Worm (Caenorhabditis elegans) whole organism, young adult: Measurements from ENCODE around the gene Y56A3A.16.

Experiments used
- B0019.2 ChIP-seq: fragments of 200-800 bp; sonication (Bioruptor generic); conservative IDR thresholded peaks from 2 replicates; pipeline ENCODE4 v1.3.6; 2022; ENCODE audit warnings: missing genetic modification reagents, missing genetic modification characterization, missing compliant biosample characterization
- B0035.1 ChIP-seq: sonication (generic microtip); optimal IDR thresholded peaks from 2 replicates; lab custom pipeline; 2016; ENCODE audit warnings: missing genetic modification characterization, mild to moderate bottlenecking, missing compliant biosample characterization, missing genotype, missing genetic modification reagents
- F22D6.2 ChIP-seq: sonication (generic microtip); optimal IDR thresholded peaks from 2 replicates; lab custom pipeline; 2016; ENCODE audit warnings: mild to moderate bottlenecking, missing genetic modification characterization, missing compliant biosample characterization
- F37B4.10 ChIP-seq: fragments of 200-800 bp; sonication (Bioruptor generic); IDR thresholded peaks from 2 replicates; pipeline ENCODE4 v1.3.6; 2022; ENCODE audit warnings: missing genetic modification characterization, missing compliant biosample characterization
- F52B5.7 ChIP-seq: sonication (generic microtip); optimal IDR thresholded peaks from 2 replicates; lab custom pipeline; 2016; ENCODE audit warnings: mild to moderate bottlenecking, missing genetic modification characterization, missing compliant biosample characterization
- F55B11.4 ChIP-seq: sonication (generic microtip); optimal IDR thresholded peaks from 2 replicates; lab custom pipeline; 2016; ENCODE audit warnings: missing compliant biosample characterization, missing genetic modification characterization, borderline replicate concordance; ENCODE audit not compliant: insufficient read depth
- T07F8.4 ChIP-seq: sonication (generic microtip); optimal IDR thresholded peaks from 2 replicates; lab custom pipeline; 2016; ENCODE audit warnings: mild to moderate bottlenecking, missing genetic modification characterization, moderate library complexity, missing compliant biosample characterization
- Y79H2A.3 ChIP-seq: fragments of 200-800 bp; sonication (Bioruptor generic); conservative IDR thresholded peaks from 2 replicates; pipeline ENCODE4 v1.3.6; 2022; ENCODE audit warnings: missing genetic modification reagents, missing genetic modification characterization, missing compliant biosample characterization
- Y95B8A.8 ChIP-seq: fragments of 200-800 bp; sonication (Bioruptor generic); IDR thresholded peaks from 2 replicates; pipeline ENCODE4 v1.3.6; 2022; ENCODE audit warnings: missing genetic modification reagents, missing genetic modification characterization, missing compliant biosample characterization
- ZK185.1 ChIP-seq: sonication (generic microtip); optimal IDR thresholded peaks from 2 replicates; lab custom pipeline; 2016; ENCODE audit warnings: mild to moderate bottlenecking, missing genetic modification characterization, missing compliant biosample characterization; ENCODE audit not compliant: poor library complexity, severe bottlenecking
- aptf-2 ChIP-seq: fragments of 200-800 bp; sonication (Bioruptor generic); conservative IDR thresholded peaks from 2 replicates; pipeline ENCODE4 v1.3.6; 2022; ENCODE audit warnings: missing genetic modification reagents, missing genetic modification characterization, missing compliant biosample characterization
- aptf-3 ChIP-seq: fragments of 200-800 bp; sonication (Bioruptor generic); IDR thresholded peaks from 2 replicates; pipeline ENCODE4 v1.3.6; 2022; ENCODE audit warnings: missing genetic modification characterization, missing compliant biosample characterization
- attf-3 ChIP-seq: fragments of 200-800 bp; sonication (Bioruptor generic); conservative IDR thresholded peaks from 2 replicates; pipeline ENCODE4 v1.3.6; 2022; ENCODE audit warnings: missing genetic modification reagents, missing genetic modification characterization, missing compliant biosample characterization
- attf-5 ChIP-seq: fragments of 200-800 bp; sonication (Bioruptor generic); optimal IDR thresholded peaks from 2 replicates; lab custom pipeline; 2018; ENCODE audit warnings: mild to moderate bottlenecking, missing genetic modification characterization, missing compliant biosample characterization
- bed-2 ChIP-seq: fragments of 200-800 bp; sonication (Bioruptor generic); IDR thresholded peaks from 2 replicates; pipeline ENCODE4 v1.3.6; 2022; ENCODE audit warnings: missing genetic modification reagents, missing genetic modification characterization, missing compliant biosample characterization
- cebp-1 ChIP-seq, 2 experiments: fragments of 200-800 bp in 1 of 2; sonication (Bioruptor generic) in 1 of 2; sonication (generic microtip) in 1 of 2; IDR thresholded peaks in 1 of 2; optimal IDR thresholded peaks in 1 of 2; 2 replicates each; pipeline versions ENCODE4 v1.3.6 to Lab custom; 2017 to 2022; ENCODE audit warnings: missing compliant biosample characterization in 2 of 2, missing genetic modification characterization in 2 of 2, mild to moderate bottlenecking in 1 of 2, missing genetic modification reagents in 1 of 2, moderate library complexity in 1 of 2
- cebp-2 ChIP-seq: fragments of 200-800 bp; sonication (Bioruptor generic); IDR thresholded peaks from 2 replicates; pipeline ENCODE4 v1.3.6; 2022; ENCODE audit warnings: missing genetic modification characterization, missing compliant biosample characterization
- ceh-100 ChIP-seq: fragments of 200-800 bp; sonication (Bioruptor generic); IDR thresholded peaks from 2 replicates; pipeline ENCODE4 v1.3.6; 2022; ENCODE audit warnings: missing genetic modification reagents, missing genetic modification characterization, missing compliant biosample characterization
- ceh-79 ChIP-seq: sonication (generic microtip); optimal IDR thresholded peaks from 2 replicates; lab custom pipeline; 2017; ENCODE audit warnings: mild to moderate bottlenecking, missing genetic modification characterization, missing compliant biosample characterization
- dox-1 ChIP-seq: fragments of 200-800 bp; sonication (Bioruptor generic); IDR thresholded peaks from 2 replicates; pipeline ENCODE4 v1.3.6; 2022; ENCODE audit warnings: missing genetic modification reagents, missing genetic modification characterization, missing compliant biosample characterization
- dpff-1 ChIP-seq: sonication (generic microtip); optimal IDR thresholded peaks from 2 replicates; lab custom pipeline; 2017; ENCODE audit warnings: mild to moderate bottlenecking, missing genetic modification characterization, missing compliant biosample characterization
- ekl-4 ChIP-seq: fragments of 200-800 bp; sonication (Bioruptor generic); IDR thresholded peaks from 2 replicates; pipeline ENCODE4 v1.3.6; 2022; ENCODE audit warnings: missing genetic modification reagents, missing genetic modification characterization, missing compliant biosample characterization
- ets-4 ChIP-seq: fragments of 200-800 bp; sonication (Bioruptor generic); optimal IDR thresholded peaks from 2 replicates; lab custom pipeline; 2018; ENCODE audit warnings: mild to moderate bottlenecking, missing genetic modification characterization, missing compliant biosample characterization
- fkh-3 ChIP-seq: sonication (generic microtip); optimal IDR thresholded peaks from 2 replicates; lab custom pipeline; 2016; ENCODE audit warnings: mild to moderate bottlenecking, missing genetic modification characterization, missing compliant biosample characterization
- gei-17 ChIP-seq: fragments of 200-800 bp; sonication (Bioruptor generic); optimal IDR thresholded peaks from 2 replicates; lab custom pipeline; 2018; ENCODE audit warnings: mild to moderate bottlenecking, missing genetic modification characterization, missing compliant biosample characterization
- hlh-12 ChIP-seq: sonication (generic microtip); optimal IDR thresholded peaks from 2 replicates; lab custom pipeline; 2016; ENCODE audit warnings: missing genetic modification characterization, missing compliant biosample characterization
- hrde-1 ChIP-seq: sonication (generic microtip); optimal IDR thresholded peaks from 2 replicates; lab custom pipeline; 2016; ENCODE audit warnings: missing genetic modification characterization, mild to moderate bottlenecking, missing compliant biosample characterization, moderate library complexity, missing genotype, missing genetic modification reagents, borderline replicate concordance
- hsf-1 ChIP-seq: fragments of 200-800 bp; sonication (Bioruptor generic); IDR thresholded peaks from 2 replicates; pipeline ENCODE4 v1.3.6; 2022; ENCODE audit warnings: missing genetic modification reagents, missing genetic modification characterization, missing compliant biosample characterization
- lag-1 ChIP-seq: fragments of 200-800 bp; sonication (Bioruptor generic); IDR thresholded peaks from 2 replicates; pipeline ENCODE4 v1.3.6; 2022; ENCODE audit warnings: missing genetic modification reagents, missing genetic modification characterization, missing compliant biosample characterization
- lin-26 ChIP-seq: fragments of 200-800 bp; sonication (Bioruptor generic); IDR thresholded peaks from 2 replicates; pipeline ENCODE4 v1.3.6; 2022; ENCODE audit warnings: missing genetic modification reagents, missing genetic modification characterization, missing compliant biosample characterization
- lin-54 ChIP-seq: fragments of 200-800 bp; sonication (Bioruptor generic); optimal IDR thresholded peaks from 2 replicates; lab custom pipeline; 2018; ENCODE audit warnings: mild to moderate bottlenecking, missing genetic modification characterization, missing compliant biosample characterization
- lsy-27 ChIP-seq: sonication (generic microtip); optimal IDR thresholded peaks from 2 replicates; lab custom pipeline; 2017; ENCODE audit warnings: missing genetic modification characterization, mild to moderate bottlenecking, missing compliant biosample characterization, antibody characterized with exemption, missing genotype, borderline replicate concordance; ENCODE audit not compliant: insufficient read depth
- madf-10 ChIP-seq: sonication (generic microtip); optimal IDR thresholded peaks from 2 replicates; lab custom pipeline; 2016; ENCODE audit warnings: mild to moderate bottlenecking, missing genetic modification characterization, missing compliant biosample characterization
- madf-6 ChIP-seq: fragments of 200-800 bp; sonication (Bioruptor generic); IDR thresholded peaks from 2 replicates; pipeline ENCODE4 v1.3.6; 2022; ENCODE audit warnings: missing genetic modification reagents, missing genetic modification characterization, missing compliant biosample characterization
- nhr-120 ChIP-seq: fragments of 200-800 bp; sonication (Bioruptor generic); IDR thresholded peaks from 2 replicates; pipeline ENCODE4 v1.3.6; 2022; ENCODE audit warnings: missing genetic modification characterization, missing compliant biosample characterization
- nhr-90 ChIP-seq: sonication (generic microtip); optimal IDR thresholded peaks from 2 replicates; lab custom pipeline; 2016; ENCODE audit warnings: missing genotype, mild to moderate bottlenecking, missing genetic modification characterization, missing compliant biosample characterization
- pbrm-1 ChIP-seq: fragments of 200-800 bp; sonication (Bioruptor generic); IDR thresholded peaks from 2 replicates; pipeline ENCODE4 v1.3.6; 2022; ENCODE audit warnings: missing genetic modification reagents, missing genetic modification characterization, missing compliant biosample characterization
- repo-1 ChIP-seq: sonication (generic microtip); optimal IDR thresholded peaks from 2 replicates; lab custom pipeline; 2017; ENCODE audit warnings: mild to moderate bottlenecking, missing genetic modification characterization, missing compliant biosample characterization
- rpc-1 ChIP-seq, 2 experiments: fragments of 150-350 bp in 1 of 2; sonication (generic microtip) in 1 of 2; optimal IDR thresholded peaks; 2 replicates each; lab custom pipeline; 2014 to 2018; ENCODE audit warnings: missing biosample characterization in 1 of 2, missing genetic modification characterization in 1 of 2, missing genetic modification reagents in 1 of 2, missing genotype in 1 of 2
- snpc-3.4 ChIP-seq: sonication (generic microtip); optimal IDR thresholded peaks from 2 replicates; lab custom pipeline; 2017; ENCODE audit warnings: missing genetic modification characterization, mild to moderate bottlenecking, missing compliant biosample characterization, antibody characterized with exemption, moderate library complexity, missing genotype, missing genetic modification reagents
- somi-1 ChIP-seq: fragments of 200-800 bp; sonication (Bioruptor generic); optimal IDR thresholded peaks from 2 replicates; lab custom pipeline; 2018; ENCODE audit warnings: mild to moderate bottlenecking, missing genetic modification characterization, missing compliant biosample characterization
- sptf-2 ChIP-seq: fragments of 200-800 bp; sonication (Bioruptor generic); optimal IDR thresholded peaks from 2 replicates; lab custom pipeline; 2018; ENCODE audit warnings: mild to moderate bottlenecking, missing genetic modification characterization, missing compliant biosample characterization
- tbp1 ChIP-seq: fragments of 200-800 bp; sonication (Bioruptor generic); optimal IDR thresholded peaks from 2 replicates; lab custom pipeline; 2018; ENCODE audit warnings: mild to moderate bottlenecking, missing genetic modification characterization, missing compliant biosample characterization
- xnd-1 ChIP-seq: sonication (generic microtip); optimal IDR thresholded peaks from 2 replicates; lab custom pipeline; 2016; ENCODE audit warnings: missing genotype, missing genetic modification reagents, missing genetic modification characterization, missing compliant biosample characterization
- zfh-2 ChIP-seq: fragments of 200-800 bp; sonication (Bioruptor generic); conservative IDR thresholded peaks from 2 replicates; pipeline ENCODE4 v1.3.6; 2022; ENCODE audit warnings: missing genetic modification reagents, missing genetic modification characterization, missing compliant biosample characterization
- zim-3 ChIP-seq: sonication (generic microtip); optimal IDR thresholded peaks from 2 replicates; lab custom pipeline; 2017; ENCODE audit warnings: mild to moderate bottlenecking, missing genetic modification characterization, moderate library complexity, missing compliant biosample characterization
- ztf-18 ChIP-seq: sonication (generic microtip); optimal IDR thresholded peaks from 2 replicates; lab custom pipeline; 2016; ENCODE audit warnings: missing genotype, mild to moderate bottlenecking, missing genetic modification characterization, missing compliant biosample characterization
- ztf-6 ChIP-seq: fragments of 200-800 bp; sonication (Bioruptor generic); IDR thresholded peaks from 2 replicates; pipeline ENCODE4 v1.3.6; 2022; ENCODE audit warnings: missing genetic modification reagents, missing genetic modification characterization, missing compliant biosample characterization

The Y56A3A.16 gene

ce11 chrIII:11870009-11870408 lies 44.1 kb downstream of the Y56A3A.16 start (continued):
- TF ChIP-seq ZK185.1 (tag; lab: Kevin White, UChicago) (no peak), attf-5 (GFP tag; lab: Kevin White, UChicago) (peak; percentile 92), ekl-4 (no peak), F55B11.4 (tag; lab: Kevin White, UChicago) (no peak), ztf-6 (no peak), repo-1 (tag; lab: Kevin White, UChicago) (no peak), fkh-3 (tag; lab: Kevin White, UChicago) (no peak), F37B4.10 (no peak), Y95B8A.8 (GFP tag; lab: Robert Waterston, UW) (no peak), aptf-3 (GFP tag; lab: Robert Waterston, UW) (no peak), cebp-2 (GFP tag; lab: Robert Waterston, UW) (no peak), F22D6.2 (tag; lab: Kevin White, UChicago) (peak; percentile 4), attf-3 (GFP tag; lab: Robert Waterston, UW) (no peak), madf-10 (tag; lab: Kevin White, UChicago) (peak; percentile 59), lsy-27 (tag; lab: Kevin White, UChicago) (no peak), madf-6 (GFP tag; lab: Robert Waterston, UW) (no peak), dpff-1 (no peak), xnd-1 (tag; lab: Kevin White, UChicago) (no peak), ceh-100 (GFP tag; lab: Robert Waterston, UW) (peak; percentile 62; the same call in 1 of the 2 replicates), ztf-18 (tag; lab: Kevin White, UChicago) (no peak), dox-1 (peak; percentile 89), somi-1 (GFP tag; lab: Kevin White, UChicago) (peak; percentile 44), nhr-120 (GFP tag; lab: Robert Waterston, UW) (no peak), pbrm-1 (GFP tag; lab: Robert Waterston, UW) (peak; percentile 28; the same call in 1 of the 2 replicates), tbp1 (GFP tag; lab: Kevin White, UChicago) (peak; percentile 51), F52B5.7 (no peak), hrde-1 (no peak), zfh-2 (GFP tag; lab: Robert Waterston, UW) (peak; percentile 93), rpc-1 (optimal IDR thresholded peaks at IDR 0.05; lab: Kevin White, UChicago) (no peak), rpc-1 (tag; optimal IDR thresholded peaks at IDR 0.05; lab: Kevin White, UChicago) (no peak), lin-26 (GFP tag; lab: Robert Waterston, UW) (peak; percentile 28; the same call in 1 of the 2 replicates), sptf-2 (GFP tag; lab: Kevin White, UChicago) (no peak), ceh-79 (tag; lab: Kevin White, UChicago) (no peak), bed-2 (GFP tag; lab: Robert Waterston, UW) (0 out of 2 replicates have a peak, but pooled peaks have one; percentile 21), B0019.2 (no peak), cebp-1 (GFP tag; IDR thresholded peaks at IDR 0.05; lab: Robert Waterston, UW) (peak; percentile 53; the same call in 1 of the 2 replicates), cebp-1 (tag; optimal IDR thresholded peaks at IDR 0.05; lab: Kevin White, UChicago) (peak; percentile 78), hlh-12 (tag; lab: Kevin White, UChicago) (no peak), ets-4 (no peak), B0035.1 (tag; lab: Kevin White, UChicago) (no peak), lin-54 (peak; percentile 1), aptf-2 (GFP tag; lab: Robert Waterston, UW) (peak; percentile 51; the same call in 1 of the 2 replicates), snpc-3.4 (tag; lab: Kevin White, UChicago) (no peak), lag-1 (GFP tag; lab: Robert Waterston, UW) (no peak), T07F8.4 (no peak), nhr-90 (tag; lab: Kevin White, UChicago) (peak; percentile 12), zim-3 (tag; lab: Kevin White, UChicago) (no peak), hsf-1 (GFP tag; lab: Robert Waterston, UW) (no peak), gei-17 (GFP tag; lab: Kevin White, UChicago) (no peak), Y79H2A.3 (GFP tag; lab: Robert Waterston, UW) (no peak)
